Fruit fly (Drosophila melanogaster): Measurements from ENCODE around the gene spidey.

- TF ChIP-seq CTCF (optimal IDR thresholded peaks at IDR 0.05) (no peak), CG8478 (optimal IDR thresholded peaks at IDR 0.05) (no peak)
Measured at dm6 chrX:7884360-7884759, 24.4 kb upstream of the spidey start, which contains the start of gene Ir7g.
